Fruit fly (Drosophila melanogaster): ENCODE results near the gene Pmi.

Gene Pmi

dm6 chr3L:5751740-5752579, 27.9 kb upstream of the Pmi start, which contains the start of gene DnaJ-1 (continued):
- TF ChIP-seq NC2α (GFP tag; optimal IDR thresholded peaks at IDR 0.05) (peak; percentile 32), Taf1 (GFP tag; IDR thresholded peaks at IDR 0.05) (no peak), slbo (GFP tag; IDR thresholded peaks at IDR 0.05) (no peak), CG16863 (GFP tag; optimal IDR thresholded peaks at IDR 0.05) (no peak), stwl (tag; optimal IDR thresholded peaks at IDR 0.05) (peak; percentile 67), CG7786 (GFP tag; optimal IDR thresholded peaks at IDR 0.05) (no peak), CG12071 (GFP tag; optimal IDR thresholded peaks at IDR 0.05) (no peak), CG1832 (GFP tag; optimal IDR thresholded peaks at IDR 0.05) (no peak), CG12942 (GFP tag; optimal IDR thresholded peaks at IDR 0.05) (no peak), seq (GFP tag; IDR thresholded peaks at IDR 0.05) (no peak), gsb-n (tag; optimal IDR thresholded peaks at IDR 0.05) (no peak), ken (GFP tag; IDR thresholded peaks at IDR 0.05) (no peak; the same call in 2 of the 3 replicates), wdn (GFP tag; IDR thresholded peaks at IDR 0.05) (no peak), CG11247 (GFP tag; IDR thresholded peaks at IDR 0.05) (no peak), Opbp (GFP tag; IDR thresholded peaks at IDR 0.05; ENCODE audit: partially characterized antibody) (peak; percentile 96), nau (GFP tag; optimal IDR thresholded peaks at IDR 0.05) (no peak), sna (GFP tag; IDR thresholded peaks at IDR 0.05; ENCODE audit: partially characterized antibody) (peak; percentile 97), CG12391 (tag; optimal IDR thresholded peaks at IDR 0.05) (no peak), ranshi (GFP tag; IDR thresholded peaks at IDR 0.05) (no peak), CG12299 (tag; optimal IDR thresholded peaks at IDR 0.05) (peak; percentile 37), CG7745 (tag; optimal IDR thresholded peaks at IDR 0.05) (no peak), PHDP (tag; optimal IDR thresholded peaks at IDR 0.05) (peak; percentile 31), CG14710 (tag; optimal IDR thresholded peaks at IDR 0.05) (peak; percentile 73), chn (GFP tag; optimal IDR thresholded peaks at IDR 0.05) (no peak), da (GFP tag; optimal IDR thresholded peaks at IDR 0.05) (no peak), Spps (tag; optimal IDR thresholded peaks at IDR 0.05) (no peak), CG6813 (GFP tag; optimal IDR thresholded peaks at IDR 0.05) (no peak), CG18764 (GFP tag; optimal IDR thresholded peaks at IDR 0.05) (no peak), Usf (GFP tag; optimal IDR thresholded peaks at IDR 0.05) (no peak), CG8089 (GFP tag; optimal IDR thresholded peaks at IDR 0.05) (no peak), CG9932 (GFP tag; IDR thresholded peaks at IDR 0.05) (peak; percentile 51; the same call in 1 of the 2 replicates), sima (GFP tag; optimal IDR thresholded peaks at IDR 0.05) (no peak), sob (GFP tag; IDR thresholded peaks at IDR 0.05) (no peak), crol (GFP tag; IDR thresholded peaks at IDR 0.05) (no peak), CG32772 (GFP tag; IDR thresholded peaks at IDR 0.05) (no peak), mirr (GFP tag; optimal IDR thresholded peaks at IDR 0.05) (no peak), CG12744 (GFP tag; optimal IDR thresholded peaks at IDR 0.05) (no peak), gt (GFP tag; IDR thresholded peaks at IDR 0.05) (no peak), br (optimal IDR thresholded peaks at IDR 0.05) (no peak), en (GFP tag; optimal IDR thresholded peaks at IDR 0.05) (no peak), zfh2 (GFP tag; optimal IDR thresholded peaks at IDR 0.05) (no peak), HmgZ (tag; optimal IDR thresholded peaks at IDR 0.05) (peak; percentile 60), Vsx1 (GFP tag; optimal IDR thresholded peaks at IDR 0.05) (peak; percentile 4), inv (GFP tag; IDR thresholded peaks at IDR 0.05; ENCODE audit: partially characterized antibody) (peak; percentile 98), amos (GFP tag; IDR thresholded peaks at IDR 0.05; ENCODE audit: partially characterized antibody) (peak; percentile 98), sug (tag; optimal IDR thresholded peaks at IDR 0.05) (peak; percentile 5), CG8388 (GFP tag; optimal IDR thresholded peaks at IDR 0.05) (no peak), CG3281 (GFP tag; optimal IDR thresholded peaks at IDR 0.05) (peak; percentile 44), Optix (GFP tag; IDR thresholded peaks at IDR 0.05) (no peak), Pdp1 (GFP tag; optimal IDR thresholded peaks at IDR 0.05) (peak in 1 of 2 experiments; percentile 59)

All from whole organism, embryonic.